Fruit fly (Drosophila melanogaster): Measurements from ENCODE around the gene CycK.

DNA sequence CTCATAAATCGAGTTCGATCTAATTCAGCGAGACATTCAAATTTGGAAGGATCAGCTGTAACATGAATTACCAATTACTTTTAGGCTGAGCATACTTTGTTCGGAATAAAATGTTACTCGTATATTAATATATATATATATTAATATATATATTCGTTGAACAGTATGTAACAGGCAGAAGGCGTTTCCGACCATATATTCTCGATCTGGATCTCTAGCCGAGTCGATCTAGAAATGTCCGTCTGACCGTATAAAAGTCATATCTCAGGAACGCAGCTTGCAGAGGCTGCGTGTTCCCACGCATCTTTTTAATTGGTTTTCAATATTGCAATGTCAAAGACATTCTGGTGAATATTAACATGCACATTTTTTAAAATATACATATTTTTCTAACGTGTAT lies 25.6 kb downstream of the CycK start, which contains the start of gene tplus3b:
- TF ChIP-seq CG8478 (optimal IDR thresholded peaks at IDR 0.05) (no peak), Dll (optimal IDR thresholded peaks at IDR 0.05) (no peak), psq (optimal IDR thresholded peaks at IDR 0.05) (no peak)
